Fruit fly (Drosophila melanogaster) whole organism, embryonic: Measurements from ENCODE around the gene Tm1.
A peak's percentile ranks its signal among the peaks of the same experiment; 100 is the strongest.

ENCODE experiments used
- Antp ChIP-seq: fragments of 200-800 bp; sonication (Bioruptor generic); optimal IDR thresholded peaks from 3 replicates; lab custom pipeline; 2016; ENCODE audit warnings: missing biosample characterization, missing genetic modification characterization
- Bgb ChIP-seq: fragments of 200-800 bp; sonication (Bioruptor generic); IDR thresholded peaks from 2 replicates; pipeline ENCODE4 v1.3.6; 2022; ENCODE audit warnings: missing biosample characterization, missing genetic modification characterization; ENCODE audit not compliant: partially characterized antibody
- CG10431 ChIP-seq: fragments of 200-800 bp; sonication (Bioruptor generic); optimal IDR thresholded peaks from 3 replicates; lab custom pipeline; 2018; ENCODE audit warnings: missing biosample characterization, mild to moderate bottlenecking, missing genetic modification characterization
- CG11247 ChIP-seq: fragments of 200-800 bp; sonication (Bioruptor generic); IDR thresholded peaks from 2 replicates; pipeline ENCODE4 v1.3.6; 2022; ENCODE audit warnings: missing biosample characterization, missing genetic modification characterization
- CG11398 ChIP-seq: fragments of 200-800 bp; sonication (Bioruptor generic); optimal IDR thresholded peaks from 2 replicates; lab custom pipeline; 2016; ENCODE audit warnings: missing biosample characterization, missing genetic modification characterization
- CG12155 ChIP-seq: fragments of 200-800 bp; sonication (Bioruptor generic); optimal IDR thresholded peaks from 3 replicates; lab custom pipeline; 2016; ENCODE audit warnings: missing biosample characterization, missing genetic modification characterization
- CG12659 ChIP-seq: fragments of 200-800 bp; sonication (Bioruptor generic); optimal IDR thresholded peaks from 3 replicates; lab custom pipeline; 2017; ENCODE audit warnings: mild to moderate bottlenecking, missing biosample characterization, missing genetic modification reagents, missing genetic modification characterization
- CG13894 ChIP-seq: fragments of 200-800 bp; sonication (Bioruptor generic); optimal IDR thresholded peaks from 3 replicates; lab custom pipeline; 2018; ENCODE audit warnings: missing biosample characterization, mild to moderate bottlenecking, missing genetic modification characterization, moderate library complexity
- CG14710 ChIP-seq: fragments of 200-800 bp; sonication (Bioruptor generic); optimal IDR thresholded peaks from 3 replicates; lab custom pipeline; 2019; ENCODE audit warnings: missing biosample characterization, mild to moderate bottlenecking, missing genetic modification characterization, moderate library complexity
- CG1602 ChIP-seq: fragments of 200-800 bp; sonication (Bioruptor generic); optimal IDR thresholded peaks from 3 replicates; lab custom pipeline; 2016; ENCODE audit warnings: missing biosample characterization, missing genetic modification characterization
- CG1647 ChIP-seq: fragments of 200-800 bp; sonication (Bioruptor generic); optimal IDR thresholded peaks from 3 replicates; lab custom pipeline; 2016; ENCODE audit warnings: missing biosample characterization, missing genetic modification characterization
- CG16863 ChIP-seq: fragments of 200-800 bp; sonication (Bioruptor generic); optimal IDR thresholded peaks from 3 replicates; lab custom pipeline; 2016; ENCODE audit warnings: missing biosample characterization, missing genetic modification characterization
- CG17186 ChIP-seq: fragments of 200-800 bp; sonication (Bioruptor generic); optimal IDR thresholded peaks from 3 replicates; lab custom pipeline; 2017; ENCODE audit warnings: missing biosample characterization, missing genetic modification reagents, missing genetic modification characterization
- CG18476 ChIP-seq: fragments of 200-800 bp; sonication (Bioruptor generic); optimal IDR thresholded peaks from 2 replicates; lab custom pipeline; 2016; ENCODE audit warnings: missing biosample characterization, mild to moderate bottlenecking, missing genetic modification characterization
- CG30020 ChIP-seq: fragments of 200-800 bp; optimal IDR thresholded peaks from 2 replicates; lab custom pipeline; 2019; ENCODE audit warnings: missing biosample characterization, mild to moderate bottlenecking, missing genetic modification characterization, moderate library complexity
- CG31224 ChIP-seq: fragments of 200-800 bp; sonication (Bioruptor generic); IDR thresholded peaks from 2 replicates; pipeline ENCODE4 v1.3.6; 2022; ENCODE audit warnings: missing biosample characterization, missing genetic modification characterization
- CG3281 ChIP-seq: fragments of 200-800 bp; sonication (Bioruptor generic); optimal IDR thresholded peaks from 3 replicates; lab custom pipeline; 2017; ENCODE audit warnings: missing biosample characterization, mild to moderate bottlenecking, missing genetic modification characterization
- CG34376 ChIP-seq: fragments of 200-800 bp; sonication (Bioruptor generic); optimal IDR thresholded peaks from 2 replicates; lab custom pipeline; 2018; ENCODE audit warnings: missing biosample characterization, mild to moderate bottlenecking, missing genetic modification characterization
- CG3847 ChIP-seq: fragments of 200-800 bp; sonication (Bioruptor generic); IDR thresholded peaks from 2 replicates; pipeline ENCODE4 v1.3.6; 2022; ENCODE audit warnings: missing biosample characterization, missing genetic modification characterization
- CG4707 ChIP-seq: fragments of 200-800 bp; sonication (Bioruptor generic); optimal IDR thresholded peaks from 2 replicates; lab custom pipeline; 2018; ENCODE audit warnings: missing biosample characterization, mild to moderate bottlenecking, missing genetic modification characterization, moderate library complexity
- CG4854 ChIP-seq: fragments of 200-800 bp; sonication (Bioruptor generic); optimal IDR thresholded peaks from 2 replicates; lab custom pipeline; 2016; ENCODE audit warnings: missing biosample characterization, missing genetic modification characterization, inconsistent platforms
- CG7928 ChIP-seq: fragments of 200-800 bp; sonication (Bioruptor generic); optimal IDR thresholded peaks from 2 replicates; lab custom pipeline; 2017; ENCODE audit warnings: missing biosample characterization, mild to moderate bottlenecking, missing genetic modification characterization
- CG9932 ChIP-seq: fragments of 200-800 bp; sonication (Bioruptor generic); IDR thresholded peaks from 2 replicates; pipeline ENCODE4 v1.3.6; 2022; ENCODE audit warnings: missing biosample characterization, missing genetic modification characterization
- Dbx ChIP-seq: fragments of 200-800 bp; sonication (Bioruptor generic); IDR thresholded peaks from 3 replicates; pipeline ENCODE4 v1.3.6; 2022; ENCODE audit warnings: missing biosample characterization, missing genetic modification characterization
- Dek ChIP-seq: fragments of 200-800 bp; sonication (Bioruptor generic); optimal IDR thresholded peaks from 3 replicates; lab custom pipeline; 2019; ENCODE audit warnings: missing biosample characterization, mild to moderate bottlenecking, missing genetic modification characterization, moderate library complexity
- HLHmδ ChIP-seq: fragments of 200-800 bp; sonication (Bioruptor generic); optimal IDR thresholded peaks from 2 replicates; lab custom pipeline; 2018; ENCODE audit warnings: missing biosample characterization, mild to moderate bottlenecking, missing genetic modification characterization, moderate library complexity
- Hand ChIP-seq: fragments of 200-800 bp; sonication (Bioruptor generic); optimal IDR thresholded peaks from 2 replicates; lab custom pipeline; 2017; ENCODE audit warnings: mild to moderate bottlenecking, missing biosample characterization, missing genetic modification reagents, missing genetic modification characterization
- HmgD ChIP-seq: fragments of 200-800 bp; sonication (Bioruptor generic); optimal IDR thresholded peaks from 3 replicates; lab custom pipeline; 2016; ENCODE audit warnings: missing biosample characterization, missing genetic modification characterization
- Meics ChIP-seq: fragments of 200-800 bp; sonication (Bioruptor generic); optimal IDR thresholded peaks from 2 replicates; lab custom pipeline; 2017; ENCODE audit warnings: missing biosample characterization, mild to moderate bottlenecking, missing genetic modification characterization
- NC2α ChIP-seq: fragments of 200-800 bp; sonication (Bioruptor generic); optimal IDR thresholded peaks from 2 replicates; lab custom pipeline; 2016; ENCODE audit warnings: missing biosample characterization, missing genetic modification characterization
- Nf-YB ChIP-seq: fragments of 200-800 bp; sonication (Bioruptor generic); optimal IDR thresholded peaks from 3 replicates; lab custom pipeline; 2019; ENCODE audit warnings: missing biosample characterization, mild to moderate bottlenecking, missing genetic modification characterization, moderate library complexity
- Ravus ChIP-seq: fragments of 200-800 bp; sonication (Bioruptor generic); IDR thresholded peaks from 2 replicates; pipeline ENCODE4 v1.3.6; 2022; ENCODE audit warnings: missing biosample characterization, missing genetic modification characterization
- Taf1 ChIP-seq: fragments of 200-800 bp; sonication (Bioruptor generic); IDR thresholded peaks from 2 replicates; pipeline ENCODE4 v1.3.6; 2022; ENCODE audit warnings: missing biosample characterization, missing genetic modification characterization
- Xrp1 ChIP-seq: fragments of 200-800 bp; sonication (Bioruptor generic); IDR thresholded peaks from 2 replicates; pipeline ENCODE4 v1.3.6; 2022; ENCODE audit warnings: missing biosample characterization, missing genetic modification characterization
- ab ChIP-seq: fragments of 200-800 bp; sonication (Bioruptor generic); optimal IDR thresholded peaks from 2 replicates; lab custom pipeline; 2016; ENCODE audit warnings: missing biosample characterization, missing genetic modification characterization
- ash1 ChIP-seq: fragments of 200-800 bp; sonication (Bioruptor generic); optimal IDR thresholded peaks from 2 replicates; lab custom pipeline; 2018; ENCODE audit warnings: missing biosample characterization, mild to moderate bottlenecking, missing genetic modification characterization
- chif ChIP-seq, 2 experiments: fragments of 200-800 bp; sonication (Bioruptor generic); optimal IDR thresholded peaks; 3 replicates each; lab custom pipeline; 2016; ENCODE audit warnings: missing biosample characterization in 2 of 2, missing genetic modification characterization in 2 of 2
- chm ChIP-seq: fragments of 200-800 bp; sonication (Bioruptor generic); IDR thresholded peaks from 2 replicates; pipeline ENCODE4 v1.3.6; 2022; ENCODE audit warnings: missing biosample characterization, missing genetic modification characterization
- dati ChIP-seq: fragments of 200-800 bp; sonication (Bioruptor generic); IDR thresholded peaks from 2 replicates; pipeline ENCODE4 v1.3.6; 2022; ENCODE audit warnings: missing biosample characterization, missing genetic modification characterization
- fru ChIP-seq: fragments of >200 bp; optimal IDR thresholded peaks from 2 replicates; lab custom pipeline; 2017
- gcm ChIP-seq: fragments of 200-800 bp; sonication (Bioruptor generic); optimal IDR thresholded peaks from 2 replicates; lab custom pipeline; 2019; ENCODE audit warnings: missing biosample characterization, mild to moderate bottlenecking, missing genetic modification characterization, moderate library complexity
- gfzf ChIP-seq: fragments of 200-800 bp; sonication (Bioruptor generic); optimal IDR thresholded peaks from 2 replicates; lab custom pipeline; 2016; ENCODE audit warnings: missing biosample characterization, mild to moderate bottlenecking, missing genetic modification characterization, moderate library complexity
- ham ChIP-seq: fragments of 200-800 bp; sonication (Bioruptor generic); IDR thresholded peaks from 2 replicates; pipeline ENCODE4 v1.3.6; 2022; ENCODE audit warnings: missing biosample characterization, missing genetic modification characterization
- nerfin-2 ChIP-seq: fragments of 200-800 bp; sonication (Bioruptor generic); IDR thresholded peaks from 2 replicates; pipeline ENCODE4 v1.3.6; 2022; ENCODE audit warnings: missing biosample characterization, missing genetic modification characterization; ENCODE audit not compliant: partially characterized antibody
- psq ChIP-seq: fragments of 200-800 bp; sonication (Bioruptor generic); optimal IDR thresholded peaks from 2 replicates; lab custom pipeline; 2017; ENCODE audit warnings: missing biosample characterization, missing genetic modification characterization
- pum ChIP-seq: fragments of 200-800 bp; sonication (Bioruptor generic); optimal IDR thresholded peaks from 2 replicates; lab custom pipeline; 2016; ENCODE audit warnings: missing biosample characterization, missing genetic modification characterization
- repo ChIP-seq: fragments of 200-800 bp; sonication (Bioruptor generic); optimal IDR thresholded peaks from 2 replicates; lab custom pipeline; 2016; ENCODE audit warnings: missing biosample characterization, missing genetic modification characterization
- so ChIP-seq: fragments of 200-800 bp; sonication (Bioruptor generic); IDR thresholded peaks from 3 replicates; pipeline ENCODE4 v1.3.6; 2022; ENCODE audit warnings: missing biosample characterization, missing genetic modification characterization
- sob ChIP-seq: fragments of 200-800 bp; sonication (Bioruptor generic); IDR thresholded peaks from 2 replicates; pipeline ENCODE4 v1.3.6; 2022; ENCODE audit warnings: missing biosample characterization, missing genetic modification characterization
- tna ChIP-seq: fragments of 200-800 bp; sonication (Bioruptor generic); IDR thresholded peaks from 2 replicates; pipeline ENCODE4 v1.3.6; 2022; ENCODE audit warnings: missing biosample characterization, missing genetic modification characterization; ENCODE audit not compliant: partially characterized antibody
- ttk ChIP-seq: fragments of 200-800 bp; sonication (Bioruptor generic); IDR thresholded peaks from 2 replicates; pipeline ENCODE4 v2.1.2; 2022; ENCODE audit warnings: missing biosample characterization, missing genetic modification characterization

Gene Tm1

DNA sequence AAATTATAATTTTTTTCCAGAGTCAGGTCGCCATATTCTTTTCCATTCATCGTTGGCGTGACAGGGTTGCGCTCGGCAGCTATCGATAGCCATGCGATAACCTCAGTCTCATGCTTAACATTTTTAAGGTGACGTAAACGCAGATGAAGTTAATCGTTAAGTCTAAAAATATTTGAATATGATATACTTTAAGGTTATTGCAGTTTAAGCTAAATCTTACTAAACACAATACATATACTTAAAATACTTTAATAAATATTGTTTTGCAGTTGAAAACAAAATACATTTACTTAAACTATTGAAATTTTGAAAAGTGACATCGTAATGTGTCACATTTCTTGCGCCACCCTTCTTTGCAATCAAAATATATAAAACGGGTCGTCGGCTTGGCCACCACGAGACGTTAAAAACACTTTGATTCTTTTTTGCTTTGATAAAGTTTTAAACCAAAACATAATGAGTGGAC is 2.8 kb upstream of the Tm1 start, which contains the start of the genes Cp190 and CG4338 (continued):
- TF ChIP-seq CG4854 (GFP tag; lab: Kevin White, UChicago) (peak; percentile 91), Meics (GFP tag; lab: Kevin White, UChicago) (peak; percentile 98), ham (GFP tag; lab: Robert Waterston, UW) (peak; percentile 89), Dbx (GFP tag; lab: Robert Waterston, UW) (peak; percentile 98), ash1 (GFP tag; lab: Kevin White, UChicago) (peak; percentile 58), fru (lab: Kevin White, UChicago) (no peak), Ravus (peak; percentile 89), Antp (GFP tag; lab: Kevin White, UChicago) (peak; percentile 81), pum (peak; percentile 91), CG30020 (tag; lab: Kevin White, UChicago) (peak; percentile 93), CG11398 (peak; percentile 74), Taf1 (GFP tag; lab: Robert Waterston, UW) (peak; percentile 91), Dek (tag; lab: Kevin White, UChicago) (peak; percentile 98), tna (GFP tag; lab: Robert Waterston, UW) (peak; percentile 49), sob (peak; percentile 96), CG4707 (GFP tag; lab: Kevin White, UChicago) (peak; percentile 92), gcm (peak; percentile 99), CG11247 (peak; percentile 95), gfzf (GFP tag; lab: Kevin White, UChicago) (peak; percentile 43), CG13894 (tag; lab: Kevin White, UChicago) (peak; percentile 98), CG18476 (GFP tag; lab: Kevin White, UChicago) (peak; percentile 98), Bgb (peak; percentile 82), so (GFP tag; lab: Robert Waterston, UW) (peak; percentile 96), HmgD (GFP tag; lab: Kevin White, UChicago) (peak; percentile 77), nerfin-2 (GFP tag; lab: Robert Waterston, UW) (peak; percentile 53; the same call in 1 of the 2 replicates), CG34376 (GFP tag; lab: Kevin White, UChicago) (peak; percentile 98), Xrp1 (GFP tag; lab: Robert Waterston, UW) (peak; percentile 98), CG7928 (GFP tag; lab: Kevin White, UChicago) (peak; percentile 80), CG16863 (GFP tag; lab: Kevin White, UChicago) (peak; percentile 90), CG3281 (peak; percentile 98), CG17186 (GFP tag; lab: Kevin White, UChicago) (peak; percentile 91), CG14710 (tag; lab: Kevin White, UChicago) (peak; percentile 99), CG1647 (GFP tag; lab: Kevin White, UChicago) (peak; percentile 91), HLHmδ (GFP tag; lab: Kevin White, UChicago) (peak; percentile 3), chif (GFP tag; optimal IDR thresholded peaks at IDR 0.05; lab: Kevin White, UChicago) (peak; percentile 84 to 95), chm (GFP tag; lab: Robert Waterston, UW) (peak; percentile 93), CG1602 (GFP tag; lab: Kevin White, UChicago) (peak; percentile 98), CG31224 (GFP tag; lab: Robert Waterston, UW) (peak; percentile 94), ttk (GFP tag; lab: Robert Waterston, UW) (peak; percentile 96), dati (GFP tag; lab: Robert Waterston, UW) (peak; percentile 61; the same call in 1 of the 2 replicates), psq (peak; percentile 91), Hand (peak; percentile 95), Nf-YB (GFP tag; lab: Kevin White, UChicago) (peak; percentile 89), CG10431 (GFP tag; lab: Kevin White, UChicago) (peak; percentile 96), CG12659 (GFP tag; lab: Kevin White, UChicago) (peak; percentile 99), ab (GFP tag; lab: Kevin White, UChicago) (no peak), CG3847 (peak; percentile 98), CG9932 (GFP tag; lab: Robert Waterston, UW) (peak; percentile 98), NC2α (peak; percentile 72), CG12155 (GFP tag; lab: Kevin White, UChicago) (peak; percentile 97), repo (peak; percentile 66)
